Fruit fly (Drosophila melanogaster) whole organism, embryonic: ENCODE results near the gene CG31600.

ENCODE experiments used
- Antp ChIP-seq: fragments of 200-800 bp; sonication (Bioruptor generic); optimal IDR thresholded peaks from 3 replicates; lab custom pipeline; 2016; ENCODE audit warnings: missing biosample characterization, missing genetic modification characterization
- CG11247 ChIP-seq: fragments of 200-800 bp; sonication (Bioruptor generic); IDR thresholded peaks from 2 replicates; pipeline ENCODE4 v1.3.6; 2022; ENCODE audit warnings: missing biosample characterization, missing genetic modification characterization
- CG13624 ChIP-seq: fragments of 200-800 bp; sonication (Bioruptor generic); optimal IDR thresholded peaks from 2 replicates; lab custom pipeline; 2016; ENCODE audit warnings: missing biosample characterization, missing genetic modification characterization
- CG14050 ChIP-seq: fragments of 200-800 bp; sonication (Bioruptor generic); IDR thresholded peaks from 3 replicates; pipeline ENCODE4 v1.3.6; 2022; ENCODE audit warnings: missing biosample characterization, missing genetic modification characterization
- CG15479 ChIP-seq: fragments of 200-800 bp; sonication (Bioruptor generic); optimal IDR thresholded peaks from 3 replicates; lab custom pipeline; 2019; ENCODE audit warnings: missing biosample characterization, mild to moderate bottlenecking, missing genetic modification characterization, moderate library complexity
- CG17328 ChIP-seq: fragments of 200-800 bp; sonication (Bioruptor generic); IDR thresholded peaks from 2 replicates; pipeline ENCODE4 v1.3.6; 2022; ENCODE audit warnings: missing biosample characterization, missing genetic modification characterization
- CG17568 ChIP-seq: fragments of 200-800 bp; sonication (Bioruptor generic); optimal IDR thresholded peaks from 2 replicates; lab custom pipeline; 2018; ENCODE audit warnings: missing biosample characterization, mild to moderate bottlenecking, missing genetic modification characterization, moderate library complexity
- CG18011 ChIP-seq: fragments of 200-800 bp; sonication (Bioruptor generic); optimal IDR thresholded peaks from 2 replicates; lab custom pipeline; 2017; ENCODE audit warnings: missing biosample characterization, missing genetic modification characterization, mild to moderate bottlenecking, moderate library complexity, missing genotype
- CG31388 ChIP-seq: fragments of 200-800 bp; sonication (Bioruptor generic); optimal IDR thresholded peaks from 2 replicates; lab custom pipeline; 2016; ENCODE audit warnings: missing biosample characterization, missing genetic modification characterization
- CG3163 ChIP-seq: fragments of 200-800 bp; sonication (Bioruptor generic); optimal IDR thresholded peaks from 3 replicates; lab custom pipeline; 2016; ENCODE audit warnings: missing biosample characterization, missing genetic modification characterization
- CG32772 ChIP-seq: fragments of 200-800 bp; sonication (Bioruptor generic); IDR thresholded peaks from 2 replicates; pipeline ENCODE4 v1.3.6; 2022; ENCODE audit warnings: missing biosample characterization, missing genetic modification characterization
- CG34376 ChIP-seq: fragments of 200-800 bp; sonication (Bioruptor generic); optimal IDR thresholded peaks from 2 replicates; lab custom pipeline; 2018; ENCODE audit warnings: missing biosample characterization, mild to moderate bottlenecking, missing genetic modification characterization
- CG7745 ChIP-seq: fragments of 200-800 bp; sonication (Bioruptor generic); optimal IDR thresholded peaks from 2 replicates; lab custom pipeline; 2018; ENCODE audit warnings: missing biosample characterization, mild to moderate bottlenecking, missing genetic modification characterization, moderate library complexity
- CrebB ChIP-seq: fragments of 200-800 bp; sonication (Bioruptor generic); optimal IDR thresholded peaks from 3 replicates; lab custom pipeline; 2018; ENCODE audit warnings: missing biosample characterization, mild to moderate bottlenecking, missing genetic modification characterization
- Gsc ChIP-seq: fragments of 200-800 bp; sonication (Bioruptor generic); IDR thresholded peaks from 2 replicates; pipeline ENCODE4 v1.3.6; 2022; ENCODE audit warnings: missing biosample characterization, missing genetic modification characterization
- HLHmδ ChIP-seq: fragments of 200-800 bp; sonication (Bioruptor generic); optimal IDR thresholded peaks from 2 replicates; lab custom pipeline; 2018; ENCODE audit warnings: missing biosample characterization, mild to moderate bottlenecking, missing genetic modification characterization, moderate library complexity
- HmgD ChIP-seq: fragments of 200-800 bp; sonication (Bioruptor generic); optimal IDR thresholded peaks from 3 replicates; lab custom pipeline; 2016; ENCODE audit warnings: missing biosample characterization, missing genetic modification characterization
- Hmr ChIP-seq: fragments of 200-800 bp; sonication (Bioruptor generic); optimal IDR thresholded peaks from 3 replicates; lab custom pipeline; 2017; ENCODE audit warnings: mild to moderate bottlenecking, missing biosample characterization, missing genetic modification reagents, missing genetic modification characterization
- Hr3 ChIP-seq: fragments of 200-800 bp; sonication (Bioruptor generic); optimal IDR thresholded peaks from 3 replicates; lab custom pipeline; 2016; ENCODE audit warnings: missing biosample characterization, missing genetic modification characterization
- Lpt ChIP-seq: fragments of >200 bp; optimal IDR thresholded peaks from 2 replicates; lab custom pipeline; 2018; ENCODE audit warnings: missing biosample characterization, missing genetic modification characterization
- NK7.1 ChIP-seq: fragments of 200-800 bp; sonication (Bioruptor generic); optimal IDR thresholded peaks from 3 replicates; lab custom pipeline; 2016; ENCODE audit warnings: missing biosample characterization, missing genetic modification characterization
- Nf-YB ChIP-seq: fragments of 200-800 bp; sonication (Bioruptor generic); optimal IDR thresholded peaks from 3 replicates; lab custom pipeline; 2019; ENCODE audit warnings: missing biosample characterization, mild to moderate bottlenecking, missing genetic modification characterization, moderate library complexity
- Optix ChIP-seq: fragments of 200-800 bp; sonication (Bioruptor generic); IDR thresholded peaks from 3 replicates; pipeline ENCODE4 v1.3.6; 2022; ENCODE audit warnings: missing biosample characterization, missing genetic modification characterization
- Ptx1 ChIP-seq: fragments of 200-800 bp; sonication (Bioruptor generic); IDR thresholded peaks from 2 replicates; pipeline ENCODE4 v1.3.6; 2022; ENCODE audit warnings: missing biosample characterization, missing genetic modification characterization
- Sox102F ChIP-seq: fragments of 200-800 bp; sonication (Bioruptor generic); optimal IDR thresholded peaks from 2 replicates; lab custom pipeline; 2018; ENCODE audit warnings: missing biosample characterization, mild to moderate bottlenecking, missing genetic modification characterization, moderate library complexity
- Trl ChIP-seq, 3 experiments: fragments of >200 bp in 2 of 3; fragments of 200-800 bp in 1 of 3; sonication (Bioruptor generic) in 1 of 3; optimal IDR thresholded peaks; 2 replicates in 1 of 3; 3 replicates in 2 of 3; lab custom pipeline; 2016 to 2017; ENCODE audit warnings: missing biosample characterization in 1 of 3, missing genetic modification characterization in 1 of 3
- Xrp1 ChIP-seq: fragments of 200-800 bp; sonication (Bioruptor generic); IDR thresholded peaks from 2 replicates; pipeline ENCODE4 v1.3.6; 2022; ENCODE audit warnings: missing biosample characterization, missing genetic modification characterization
- ap ChIP-seq: fragments of 200-800 bp; sonication (Bioruptor generic); IDR thresholded peaks from 2 replicates; pipeline ENCODE4 v1.3.6; 2022; ENCODE audit warnings: missing biosample characterization, missing genetic modification characterization
- ato ChIP-seq: fragments of 200-800 bp; sonication (Bioruptor generic); IDR thresholded peaks from 2 replicates; pipeline ENCODE4 v1.3.6; 2022; ENCODE audit warnings: missing biosample characterization, missing genetic modification characterization; ENCODE audit not compliant: partially characterized antibody
- bsh ChIP-seq, 2 experiments: fragments of 200-800 bp; sonication (Bioruptor generic); optimal IDR thresholded peaks; 2 replicates each; lab custom pipeline; 2017 to 2018; ENCODE audit warnings: mild to moderate bottlenecking in 2 of 2, missing biosample characterization in 2 of 2, missing genetic modification characterization in 2 of 2, moderate library complexity in 1 of 2
- chif ChIP-seq, 2 experiments: fragments of 200-800 bp; sonication (Bioruptor generic); optimal IDR thresholded peaks; 3 replicates each; lab custom pipeline; 2016; ENCODE audit warnings: missing biosample characterization in 2 of 2, missing genetic modification characterization in 2 of 2
- crc ChIP-seq: fragments of 200-800 bp; sonication (Bioruptor generic); optimal IDR thresholded peaks from 2 replicates; lab custom pipeline; 2016; ENCODE audit warnings: missing biosample characterization, missing genetic modification characterization
- croc ChIP-seq: fragments of 200-800 bp; sonication (Bioruptor generic); conservative IDR thresholded peaks from 3 replicates; pipeline ENCODE4 v1.3.6; 2022; ENCODE audit warnings: missing biosample characterization, missing genetic modification characterization
- crp ChIP-seq, 2 experiments: fragments of 200-800 bp; sonication (Bioruptor generic); optimal IDR thresholded peaks; 2 replicates in 1 of 2; 3 replicates in 1 of 2; lab custom pipeline; 2017; ENCODE audit warnings: missing biosample characterization in 2 of 2, missing genetic modification characterization in 2 of 2, mild to moderate bottlenecking in 1 of 2, moderate library complexity in 1 of 2
- emc ChIP-seq: fragments of 200-800 bp; sonication (Bioruptor generic); optimal IDR thresholded peaks from 2 replicates; lab custom pipeline; 2016; ENCODE audit warnings: missing biosample characterization, missing genetic modification characterization
- fru ChIP-seq: fragments of >200 bp; optimal IDR thresholded peaks from 2 replicates; lab custom pipeline; 2017
- gfzf ChIP-seq: fragments of 200-800 bp; sonication (Bioruptor generic); optimal IDR thresholded peaks from 2 replicates; lab custom pipeline; 2016; ENCODE audit warnings: missing biosample characterization, mild to moderate bottlenecking, missing genetic modification characterization, moderate library complexity
- insv ChIP-seq, 2 experiments: fragments of 200-800 bp; sonication (Bioruptor generic); optimal IDR thresholded peaks; 3 replicates each; lab custom pipeline; 2016 to 2018; ENCODE audit warnings: missing biosample characterization in 2 of 2, missing genetic modification characterization in 2 of 2
- lola ChIP-seq, 3 experiments: fragments of >200 bp in 2 of 3; fragments of 200-800 bp in 1 of 3; sonication (Bioruptor generic) in 1 of 3; optimal IDR thresholded peaks; 2 replicates each; lab custom pipeline; 2017 to 2019; ENCODE audit warnings: missing biosample characterization in 3 of 3, missing genetic modification characterization in 3 of 3, mild to moderate bottlenecking in 1 of 3, moderate library complexity in 1 of 3
- maf-S ChIP-seq: fragments of 200-800 bp; sonication (Bioruptor generic); optimal IDR thresholded peaks from 2 replicates; lab custom pipeline; 2016; ENCODE audit warnings: missing biosample characterization, missing genetic modification characterization
- org-1 ChIP-seq: fragments of 200-800 bp; sonication (Bioruptor generic); optimal IDR thresholded peaks from 2 replicates; lab custom pipeline; 2017; ENCODE audit warnings: missing biosample characterization, missing genetic modification characterization
- pan ChIP-seq, 4 experiments: fragments of >200 bp in 3 of 4; fragments of 200-800 bp in 1 of 4; sonication (Bioruptor generic) in 1 of 4; optimal IDR thresholded peaks in 3 of 4; IDR thresholded peaks in 1 of 4; 2 replicates each; pipeline versions ENCODE4 v1.3.6 to Lab custom; 2017 to 2022; ENCODE audit warnings: missing biosample characterization in 2 of 4, missing genetic modification characterization in 2 of 4, mixed read lengths in 1 of 4
- pros ChIP-seq: fragments of 200-800 bp; sonication (Bioruptor generic); optimal IDR thresholded peaks from 3 replicates; lab custom pipeline; 2019; ENCODE audit warnings: missing biosample characterization, mild to moderate bottlenecking, missing genetic modification characterization, moderate library complexity
- pum ChIP-seq: fragments of 200-800 bp; sonication (Bioruptor generic); optimal IDR thresholded peaks from 2 replicates; lab custom pipeline; 2016; ENCODE audit warnings: missing biosample characterization, missing genetic modification characterization
- scrt ChIP-seq: fragments of 200-800 bp; sonication (Bioruptor generic); optimal IDR thresholded peaks from 2 replicates; lab custom pipeline; 2018; ENCODE audit warnings: missing biosample characterization, mild to moderate bottlenecking, missing genetic modification characterization, moderate library complexity
- ttk ChIP-seq: fragments of 200-800 bp; sonication (Bioruptor generic); IDR thresholded peaks from 2 replicates; pipeline ENCODE4 v2.1.2; 2022; ENCODE audit warnings: missing biosample characterization, missing genetic modification characterization
- unpg ChIP-seq: fragments of 200-800 bp; sonication (Bioruptor generic); optimal IDR thresholded peaks from 3 replicates; lab custom pipeline; 2018; ENCODE audit warnings: missing biosample characterization, mild to moderate bottlenecking, missing genetic modification characterization, moderate library complexity

Gene CG31600

dm6 chr2L:21867040-21867981, 47.8 kb downstream of the CG31600 start (continued):
- peak; percentile 86 for TF ChIP-seq CrebB
- peak; percentile 79 for TF ChIP-seq scrt (GFP tag; lab: Kevin White, UChicago)
- TF ChIP-seq Nf-YB (GFP tag; lab: Kevin White, UChicago), result peak; percentile 64
- TF ChIP-seq croc (GFP tag; lab: Robert Waterston, UW), result peak; percentile 93
- peak; percentile 76 for TF ChIP-seq CG3163 (GFP tag; lab: Kevin White, UChicago)
- peak; percentile 84 for TF ChIP-seq maf-S (GFP tag; lab: Kevin White, UChicago)
- TF ChIP-seq ap (GFP tag; lab: Robert Waterston, UW), result peak; percentile 86
- TF ChIP-seq Antp (GFP tag; lab: Kevin White, UChicago), result peak; percentile 95
- TF ChIP-seq CG34376 (GFP tag; lab: Kevin White, UChicago), result no peak
- TF ChIP-seq Hmr (GFP tag; lab: Kevin White, UChicago), result peak; percentile 74
- TF ChIP-seq Gsc (GFP tag; lab: Robert Waterston, UW), result peak; percentile 85
- TF ChIP-seq ato (GFP tag; lab: Robert Waterston, UW), result no peak
- TF ChIP-seq insv (GFP tag; optimal IDR thresholded peaks at IDR 0.05; lab: Kevin White, UChicago), result no peak
- TF ChIP-seq Lpt, result no peak
- peak; percentile 86 for TF ChIP-seq CG14050 (GFP tag; lab: Robert Waterston, UW)
- TF ChIP-seq emc (GFP tag; lab: Kevin White, UChicago), result peak; percentile 78
- TF ChIP-seq CG18011 (GFP tag; lab: Kevin White, UChicago), result peak; percentile 54
- peak; percentile 92 for TF ChIP-seq Ptx1
- TF ChIP-seq CG17568, result peak; percentile 77
- TF ChIP-seq pros, result no peak
- TF ChIP-seq pum (GFP tag; lab: Kevin White, UChicago), result peak; percentile 92
- no peak for TF ChIP-seq pan (optimal IDR thresholded peaks at IDR 0.05; lab: Kevin White, UChicago)
- peak in 1 of 2 experiments; percentile 92 for TF ChIP-seq pan (GFP tag; optimal IDR thresholded peaks at IDR 0.05 in 1 of 2, IDR thresholded peaks at IDR 0.05 in 1 of 2)
- TF ChIP-seq org-1 (GFP tag; lab: Kevin White, UChicago), result peak; percentile 86
- TF ChIP-seq Hr3 (GFP tag; lab: Kevin White, UChicago), result peak; percentile 90
- TF ChIP-seq crc (GFP tag; lab: Kevin White, UChicago), result peak; percentile 76
- peak; percentile 90 for TF ChIP-seq CG32772 (GFP tag; lab: Robert Waterston, UW)
- TF ChIP-seq lola (GFP tag; optimal IDR thresholded peaks at IDR 0.05; lab: Kevin White, UChicago), result peak in 1 of 3 experiments; percentile 93
- peak; percentile 90 to 95 for TF ChIP-seq chif (GFP tag; optimal IDR thresholded peaks at IDR 0.05; lab: Kevin White, UChicago)
- TF ChIP-seq fru (lab: Kevin White, UChicago), result no peak
- peak; percentile 88 for TF ChIP-seq NK7.1 (GFP tag; lab: Kevin White, UChicago)
- TF ChIP-seq HLHmδ, result no peak
- peak; percentile 96 for TF ChIP-seq Sox102F (GFP tag; lab: Kevin White, UChicago)
- peak; percentile 72 for TF ChIP-seq CG7745 (tag; lab: Kevin White, UChicago)
- TF ChIP-seq crp (GFP tag; optimal IDR thresholded peaks at IDR 0.05; lab: Kevin White, UChicago), result peak in 1 of 2 experiments; percentile 47
- peak; percentile 41 for TF ChIP-seq HmgD (GFP tag; lab: Kevin White, UChicago)
- TF ChIP-seq CG11247 (GFP tag; lab: Robert Waterston, UW), result peak; percentile 86
- TF ChIP-seq CG15479, result no peak
- TF ChIP-seq unpg (GFP tag; lab: Kevin White, UChicago), result peak; percentile 93
- peak; percentile 94 for TF ChIP-seq Optix (GFP tag; lab: Robert Waterston, UW)
- no peak for TF ChIP-seq Trl (optimal IDR thresholded peaks at IDR 0.05; lab: Kevin White, UChicago)
- peak; percentile 93 for TF ChIP-seq Trl (GFP tag; optimal IDR thresholded peaks at IDR 0.05; lab: Kevin White, UChicago)
- TF ChIP-seq gfzf (GFP tag; lab: Kevin White, UChicago), result peak; percentile 5
- peak in 1 of 2 experiments; percentile 97 for TF ChIP-seq bsh (GFP tag; optimal IDR thresholded peaks at IDR 0.05; lab: Kevin White, UChicago)
- peak; percentile 93 for TF ChIP-seq ttk (GFP tag; lab: Robert Waterston, UW)
- TF ChIP-seq CG31388 (GFP tag; lab: Kevin White, UChicago), result peak; percentile 67
- peak; percentile 93 for TF ChIP-seq CG17328
- TF ChIP-seq Xrp1 (GFP tag; lab: Robert Waterston, UW), result peak; percentile 94
- peak; percentile 91 for TF ChIP-seq CG13624
